Worm (Caenorhabditis elegans): ENCODE measurements around the gene F14D7.18.

F14D7.18 gene

ce11 chrV:14331477-14331876, 40.9 kb upstream of the F14D7.18 start, which contains the start of gene F47B8.8:
F47B8.8 (plus strand) TSS chrV:14331733.
- TF ChIP-seq ces-1 (GFP tag; optimal IDR thresholded peaks at IDR 0.05): no peak
- TF ChIP-seq sptf-1 (tag; optimal IDR thresholded peaks at IDR 0.05): no peak
- TF ChIP-seq ztf-11 (tag; optimal IDR thresholded peaks at IDR 0.05): no peak
- no peak for TF ChIP-seq M03D4.4 (tag; optimal IDR thresholded peaks at IDR 0.05)
- no peak for TF ChIP-seq zip-8 (tag; optimal IDR thresholded peaks at IDR 0.05)
- TF ChIP-seq nhr-12 (tag; optimal IDR thresholded peaks at IDR 0.05): no peak
- TF ChIP-seq unc-39 (tag; optimal IDR thresholded peaks at IDR 0.05): no peak
- TF ChIP-seq ceh-83 (GFP tag; optimal IDR thresholded peaks at IDR 0.05): no peak
- TF ChIP-seq nhr-28 (tag; optimal IDR thresholded peaks at IDR 0.05): no peak
- TF ChIP-seq blmp-1 (tag; optimal IDR thresholded peaks at IDR 0.05): no peak
- no peak for TF ChIP-seq mep-1 (tag; optimal IDR thresholded peaks at IDR 0.05)
- TF ChIP-seq elt-3 (tag; optimal IDR thresholded peaks at IDR 0.05): no peak
- TF ChIP-seq unc-62 (GFP tag; optimal IDR thresholded peaks at IDR 0.05): no peak
- TF ChIP-seq lin-32 (GFP tag; optimal IDR thresholded peaks at IDR 0.05): no peak

ce11 chrV:14328806-14329205, 38.3 kb upstream of the F14D7.18 start, which contains the start of gene pepm-1:
pepm-1 (plus strand) TSS chrV:14329106.
- TF ChIP-seq cnd-1 (tag; optimal IDR thresholded peaks at IDR 0.05) (no peak), pha-4 (tag; optimal IDR thresholded peaks at IDR 0.05) (no peak), nhr-76 (tag; optimal IDR thresholded peaks at IDR 0.05) (no peak), bed-3 (GFP tag; optimal IDR thresholded peaks at IDR 0.05) (no peak), lin-32 (GFP tag; optimal IDR thresholded peaks at IDR 0.05) (no peak), ceh-39 (tag; optimal IDR thresholded peaks at IDR 0.05) (no peak), tbx-8 (GFP tag; optimal IDR thresholded peaks at IDR 0.05) (no peak), unc-39 (tag; optimal IDR thresholded peaks at IDR 0.05) (no peak), drap-1 (GFP tag; optimal IDR thresholded peaks at IDR 0.05) (no peak), mls-2 (tag; optimal IDR thresholded peaks at IDR 0.05) (no peak)

DNA sequence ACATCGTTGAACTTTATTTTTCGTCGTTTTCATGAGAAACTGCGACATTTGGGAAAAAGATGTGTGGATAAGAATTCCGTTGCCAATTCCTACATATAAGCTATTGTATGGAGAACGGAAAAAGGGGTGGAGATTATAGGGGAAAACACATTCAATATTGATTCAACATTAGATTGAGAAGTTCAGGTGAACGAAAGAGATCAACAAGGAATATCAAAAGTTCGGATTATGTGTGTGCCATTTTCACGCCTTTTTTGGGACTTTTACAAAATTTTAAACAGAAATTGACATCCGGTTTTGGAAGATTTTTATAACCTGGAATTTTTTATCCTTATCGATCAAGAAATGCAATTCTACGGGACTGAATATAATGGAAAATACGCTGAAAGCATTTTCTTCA, 37.2 kb upstream of the F14D7.18 start, which contains the start of gene F47B8.5:
TSS of gene F47B8.5 (minus strand) at position 101 of the 400 bp plus-strand sequence.
- TF ChIP-seq mep-1 (tag; optimal IDR thresholded peaks at IDR 0.05) (no peak), nhr-2 (tag; optimal IDR thresholded peaks at IDR 0.05) (no peak), ceh-43 (GFP tag; optimal IDR thresholded peaks at IDR 0.05) (no peak), sem-2 (GFP tag; optimal IDR thresholded peaks at IDR 0.05) (no peak), drap-1 (GFP tag; optimal IDR thresholded peaks at IDR 0.05) (no peak), ceh-83 (GFP tag; optimal IDR thresholded peaks at IDR 0.05) (no peak), elt-1 (tag; optimal IDR thresholded peaks at IDR 0.05; ENCODE audit: borderline replicate concordance, insufficient read depth) (no peak), unc-39 (tag; optimal IDR thresholded peaks at IDR 0.05) (no peak), mls-2 (tag; optimal IDR thresholded peaks at IDR 0.05) (no peak), blmp-1 (tag; optimal IDR thresholded peaks at IDR 0.05) (no peak), nhr-28 (tag; optimal IDR thresholded peaks at IDR 0.05) (no peak), unc-62 (GFP tag; optimal IDR thresholded peaks at IDR 0.05) (no peak), lsy-2 (tag; optimal IDR thresholded peaks at IDR 0.05) (no peak), pha-4 (tag; optimal IDR thresholded peaks at IDR 0.05) (no peak)

- no peak for TF ChIP-seq nhr-2 (tag; optimal IDR thresholded peaks at IDR 0.05)
- TF ChIP-seq nhr-12 (tag; optimal IDR thresholded peaks at IDR 0.05): no peak
These were observed 34.2 kb upstream of the F14D7.18 start, which contains the start of the genes F47B8.4 and F47B8.18 for ce11 chrV:14324502-14325467. F47B8.4 (minus strand) TSS chrV:14324673. F47B8.18 (minus strand) TSS chrV:14325464.

- TF ChIP-seq elt-1 (tag; optimal IDR thresholded peaks at IDR 0.05; ENCODE audit: borderline replicate concordance, insufficient read depth): no peak
- no peak for TF ChIP-seq elt-3 (tag; optimal IDR thresholded peaks at IDR 0.05)
- no peak for TF ChIP-seq flh-1 (GFP tag; optimal IDR thresholded peaks at IDR 0.05)
- no peak for TF ChIP-seq unc-39 (tag; optimal IDR thresholded peaks at IDR 0.05)
- peak; percentile 17 for TF ChIP-seq ces-1 (GFP tag; optimal IDR thresholded peaks at IDR 0.05)
These were observed 32.2 kb upstream of the F14D7.18 start, which contains the start of gene F47B8.3 for ce11 chrV:14322743-14323142. F47B8.3 (minus strand) TSS chrV:14323003.

All from whole organism, mixed stage, embryonic.